Fruit fly (Drosophila melanogaster) whole organism: ENCODE data around the gene janB.

Experiments used
- EcR ChIP-seq, 2 experiments: fragments of >200 bp; optimal IDR thresholded peaks; 2 replicates each; lab custom pipeline; 2017; ENCODE audit warnings: missing biosample characterization in 2 of 2, missing genetic modification characterization in 2 of 2, missing genetic modification reagents in 2 of 2
- pan ChIP-seq: fragments of >200 bp; optimal IDR thresholded peaks from 2 replicates; lab custom pipeline; 2017
- psq ChIP-seq: fragments of >200 bp; optimal IDR thresholded peaks from 2 replicates; lab custom pipeline; 2017
- usp ChIP-seq: fragments of >200 bp; optimal IDR thresholded peaks from 2 replicates; lab custom pipeline; 2017; ENCODE audit warnings: missing biosample characterization, missing genetic modification characterization, mixed read lengths

DNA sequence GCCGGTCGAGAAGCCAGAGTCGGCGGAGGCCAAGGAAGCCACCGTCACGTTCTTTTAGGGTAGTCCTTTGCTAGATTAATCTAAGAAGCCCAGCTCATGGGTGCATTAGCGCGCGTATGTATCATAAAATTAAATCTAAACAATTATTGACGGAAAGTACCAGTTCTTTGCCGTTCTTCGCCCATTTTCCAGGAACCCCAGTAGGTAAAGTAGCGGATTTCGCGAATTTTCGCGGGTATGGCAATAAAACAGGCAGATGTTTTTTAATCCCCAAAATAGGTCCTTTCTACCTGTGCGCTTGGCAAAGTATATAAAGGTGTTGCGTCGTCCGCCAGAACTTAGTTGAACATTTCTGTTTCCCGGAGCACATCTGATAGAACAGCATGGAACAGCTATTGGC, 2.4 kb upstream of the janB start:
- no peak for TF ChIP-seq EcR (GFP tag; optimal IDR thresholded peaks at IDR 0.05; lab: Kevin White, UChicago)
- TF ChIP-seq pan (lab: Kevin White, UChicago) = no peak
- no peak for TF ChIP-seq usp (GFP tag; lab: Kevin White, UChicago)
- no peak for TF ChIP-seq psq (lab: Kevin White, UChicago)
